Comparison of ENCODE assay signal across 1 fruit fly cellular context in the genomic region with DNA sequence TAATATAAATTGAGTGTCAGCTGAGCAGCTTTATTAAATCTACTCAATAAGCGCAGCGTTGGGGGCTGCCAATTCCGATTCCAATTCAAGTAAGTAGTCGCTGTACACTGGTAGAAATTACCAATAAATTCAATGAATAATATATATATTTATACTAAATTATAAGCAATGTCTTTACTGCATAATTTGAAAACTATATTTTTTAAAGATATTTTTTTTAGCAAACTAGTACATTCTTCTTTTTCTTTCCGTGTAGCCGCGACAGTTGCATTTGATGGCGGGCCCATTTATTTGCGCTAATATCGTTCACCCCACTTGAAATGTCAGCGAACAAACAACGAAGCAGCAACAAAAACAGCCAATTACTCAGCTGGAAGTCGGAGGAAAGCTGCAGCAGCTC.
TF ChIP-seq lines count a peak whose summit lies in the region.

No protein-coding gene starts in this region.

TF ChIP-seq in whole organism, embryonic, 481 proteins besides CTCF, POLR2A, EP300 and RAD21 (continued from another document):
- peak; percentile 27 for TF ChIP-seq CG3281 (GFP tag; optimal IDR thresholded peaks at IDR 0.05; lab: Kevin White, UChicago)
- no peak for TF ChIP-seq CG1603 (tag; optimal IDR thresholded peaks at IDR 0.05; lab: Kevin White, UChicago)
- TF ChIP-seq Hr78 (GFP tag; optimal IDR thresholded peaks at IDR 0.05; lab: Kevin White, UChicago): no peak
- TF ChIP-seq klu (GFP tag; IDR thresholded peaks at IDR 0.05; lab: Robert Waterston, UW): no peak
- TF ChIP-seq CG2129 (GFP tag; IDR thresholded peaks at IDR 0.05; lab: Robert Waterston, UW; ENCODE audit: partially characterized antibody): no peak
- no peak for TF ChIP-seq ac (GFP tag; optimal IDR thresholded peaks at IDR 0.05; lab: Kevin White, UChicago)
- peak; percentile 21 for TF ChIP-seq CG12219 (GFP tag; optimal IDR thresholded peaks at IDR 0.05; lab: Kevin White, UChicago)
- TF ChIP-seq mld (GFP tag; IDR thresholded peaks at IDR 0.05; lab: Robert Waterston, UW; ENCODE audit: partially characterized antibody): no peak
- no peak for TF ChIP-seq prd (optimal IDR thresholded peaks at IDR 0.05; lab: Kevin White, UChicago)
- TF ChIP-seq prd (GFP tag; IDR thresholded peaks at IDR 0.05; lab: Robert Waterston, UW): peak; percentile 72
- no peak for TF ChIP-seq CG13287 (GFP tag; IDR thresholded peaks at IDR 0.05; lab: Robert Waterston, UW; ENCODE audit: partially characterized antibody)
- TF ChIP-seq CG10147 (GFP tag; optimal IDR thresholded peaks at IDR 0.05; lab: Kevin White, UChicago): no peak
- TF ChIP-seq E2f2 (GFP tag; IDR thresholded peaks at IDR 0.05; lab: Robert Waterston, UW): peak; percentile 28; the same call in 1 of the 2 replicates
- TF ChIP-seq dimm (GFP tag; IDR thresholded peaks at IDR 0.05; lab: Robert Waterston, UW): peak; percentile 36; the same call in 1 of the 2 replicates
- TF ChIP-seq B-H1 (GFP tag; IDR thresholded peaks at IDR 0.05; lab: Robert Waterston, UW): peak; percentile 52
- TF ChIP-seq CG6254 (GFP tag; optimal IDR thresholded peaks at IDR 0.05; lab: Kevin White, UChicago): peak; percentile 67
- no peak for TF ChIP-seq Usf (GFP tag; optimal IDR thresholded peaks at IDR 0.05; lab: Kevin White, UChicago)
- no peak for TF ChIP-seq Lpt (GFP tag; optimal IDR thresholded peaks at IDR 0.05; lab: Kevin White, UChicago)
- TF ChIP-seq az2 (GFP tag; optimal IDR thresholded peaks at IDR 0.05; lab: Kevin White, UChicago): peak; percentile 46
- TF ChIP-seq CG10543 (GFP tag; optimal IDR thresholded peaks at IDR 0.05; lab: Kevin White, UChicago): no peak
- no peak for TF ChIP-seq CG16813 (GFP tag; IDR thresholded peaks at IDR 0.05; lab: Robert Waterston, UW; ENCODE audit: partially characterized antibody)
- no peak for TF ChIP-seq chn (GFP tag; optimal IDR thresholded peaks at IDR 0.05; lab: Kevin White, UChicago)
- TF ChIP-seq sna (GFP tag; IDR thresholded peaks at IDR 0.05; lab: Robert Waterston, UW; ENCODE audit: partially characterized antibody): no peak
- TF ChIP-seq Scr (GFP tag; IDR thresholded peaks at IDR 0.05; lab: Robert Waterston, UW; ENCODE audit: partially characterized antibody): no peak
- no peak for TF ChIP-seq p53 (GFP tag; optimal IDR thresholded peaks at IDR 0.05; lab: Kevin White, UChicago)
- TF ChIP-seq bab2 (GFP tag; optimal IDR thresholded peaks at IDR 0.05; lab: Kevin White, UChicago): no peak
- no peak for TF ChIP-seq CG30020 (tag; optimal IDR thresholded peaks at IDR 0.05; lab: Kevin White, UChicago)
- TF ChIP-seq CG4707 (GFP tag; optimal IDR thresholded peaks at IDR 0.05; lab: Kevin White, UChicago): peak; percentile 16
- TF ChIP-seq Dek (tag; optimal IDR thresholded peaks at IDR 0.05; lab: Kevin White, UChicago): peak; percentile 42
- no peak for TF ChIP-seq CG9609 (GFP tag; optimal IDR thresholded peaks at IDR 0.05; lab: Kevin White, UChicago)
- no peak for TF ChIP-seq CG13296 (GFP tag; optimal IDR thresholded peaks at IDR 0.05; lab: Kevin White, UChicago)
- peak; percentile 19 for TF ChIP-seq CG9437 (GFP tag; optimal IDR thresholded peaks at IDR 0.05; lab: Kevin White, UChicago)
- TF ChIP-seq CG8388 (GFP tag; optimal IDR thresholded peaks at IDR 0.05; lab: Kevin White, UChicago): peak; percentile 65
- TF ChIP-seq CG14860 (GFP tag; IDR thresholded peaks at IDR 0.05; lab: Robert Waterston, UW; ENCODE audit: partially characterized antibody): no peak
- TF ChIP-seq ap (GFP tag; IDR thresholded peaks at IDR 0.05; lab: Robert Waterston, UW): peak; percentile 41; the same call in 1 of the 2 replicates
- TF ChIP-seq Lhr (GFP tag; optimal IDR thresholded peaks at IDR 0.05; lab: Kevin White, UChicago): peak; percentile 3
- TF ChIP-seq CkIIα-i1 (GFP tag; IDR thresholded peaks at IDR 0.05; lab: Robert Waterston, UW): no peak
- TF ChIP-seq Hey (tag; optimal IDR thresholded peaks at IDR 0.05; lab: Kevin White, UChicago): no peak
- no peak for TF ChIP-seq nerfin-2 (GFP tag; IDR thresholded peaks at IDR 0.05; lab: Robert Waterston, UW; ENCODE audit: partially characterized antibody)
- TF ChIP-seq Ets65A (GFP tag; lab: Kevin White, UChicago): no peak
- peak; percentile 52; the same call in 1 of the 2 replicates for TF ChIP-seq Lim3 (GFP tag; IDR thresholded peaks at IDR 0.05; lab: Robert Waterston, UW)
- TF ChIP-seq Oaz (GFP tag; IDR thresholded peaks at IDR 0.05; lab: Robert Waterston, UW): no peak
- no peak for TF ChIP-seq da (GFP tag; optimal IDR thresholded peaks at IDR 0.05; lab: Kevin White, UChicago)
- TF ChIP-seq trem (tag; optimal IDR thresholded peaks at IDR 0.05; lab: Kevin White, UChicago): peak; percentile 50
- TF ChIP-seq fd64A (GFP tag; optimal IDR thresholded peaks at IDR 0.05; lab: Kevin White, UChicago): no peak
- TF ChIP-seq ato (GFP tag; IDR thresholded peaks at IDR 0.05; lab: Robert Waterston, UW; ENCODE audit: partially characterized antibody): no peak
- TF ChIP-seq hth (optimal IDR thresholded peaks at IDR 0.05; lab: Kevin White, UChicago): no peak
- no peak for TF ChIP-seq H2.0 (GFP tag; IDR thresholded peaks at IDR 0.05; lab: Robert Waterston, UW)
- peak; percentile 40 for TF ChIP-seq CG3407 (GFP tag; optimal IDR thresholded peaks at IDR 0.05; lab: Kevin White, UChicago)
- TF ChIP-seq tin (GFP tag; optimal IDR thresholded peaks at IDR 0.05; lab: Kevin White, UChicago): peak; percentile 66
- no peak for TF ChIP-seq NC2α (GFP tag; optimal IDR thresholded peaks at IDR 0.05; lab: Kevin White, UChicago)
- TF ChIP-seq stwl (tag; optimal IDR thresholded peaks at IDR 0.05; lab: Kevin White, UChicago): peak; percentile 6
- peak; percentile 5 for TF ChIP-seq CG5245 (GFP tag; optimal IDR thresholded peaks at IDR 0.05; lab: Kevin White, UChicago)
- peak; percentile 72 for TF ChIP-seq phol (tag; optimal IDR thresholded peaks at IDR 0.05; lab: Kevin White, UChicago)
- no peak for TF ChIP-seq Gsc (GFP tag; IDR thresholded peaks at IDR 0.05; lab: Robert Waterston, UW)
- peak; percentile 42 for TF ChIP-seq CG16815 (GFP tag; optimal IDR thresholded peaks at IDR 0.05; lab: Kevin White, UChicago)
- peak; percentile 2 for TF ChIP-seq CG12942 (GFP tag; optimal IDR thresholded peaks at IDR 0.05; lab: Kevin White, UChicago)
- no peak for TF ChIP-seq CG18476 (GFP tag; optimal IDR thresholded peaks at IDR 0.05; lab: Kevin White, UChicago)
- TF ChIP-seq CG3995 (GFP tag; optimal IDR thresholded peaks at IDR 0.05; lab: Kevin White, UChicago): no peak
- TF ChIP-seq CG14667 (GFP tag; IDR thresholded peaks at IDR 0.05; lab: Robert Waterston, UW): peak; percentile 52
- TF ChIP-seq NK7.1 (GFP tag; optimal IDR thresholded peaks at IDR 0.05; lab: Kevin White, UChicago): no peak
- peak; percentile 65 for TF ChIP-seq E2f1 (GFP tag; IDR thresholded peaks at IDR 0.05; lab: Robert Waterston, UW)
- no peak for TF ChIP-seq NC2β (GFP tag; optimal IDR thresholded peaks at IDR 0.05; lab: Kevin White, UChicago)
- TF ChIP-seq Sry-δ (GFP tag; optimal IDR thresholded peaks at IDR 0.05; lab: Kevin White, UChicago): no peak
- peak; percentile 5 for TF ChIP-seq grau (tag; optimal IDR thresholded peaks at IDR 0.05; lab: Kevin White, UChicago)
- peak; percentile 38 for TF ChIP-seq CG30403 (GFP tag; optimal IDR thresholded peaks at IDR 0.05; lab: Kevin White, UChicago)
- no peak for TF ChIP-seq crc (GFP tag; optimal IDR thresholded peaks at IDR 0.05; lab: Kevin White, UChicago)
- no peak for TF ChIP-seq CG4617 (GFP tag; optimal IDR thresholded peaks at IDR 0.05; lab: Kevin White, UChicago; ENCODE audit: borderline replicate concordance)
- TF ChIP-seq Six4 (GFP tag; optimal IDR thresholded peaks at IDR 0.05; lab: Kevin White, UChicago): peak; percentile 60
- TF ChIP-seq slp2 (GFP tag; optimal IDR thresholded peaks at IDR 0.05; lab: Kevin White, UChicago): no peak
- TF ChIP-seq scrt (GFP tag; optimal IDR thresholded peaks at IDR 0.05; lab: Kevin White, UChicago): no peak
- no peak for TF ChIP-seq CG13624 (GFP tag; optimal IDR thresholded peaks at IDR 0.05; lab: Kevin White, UChicago)
- no peak for TF ChIP-seq Bgb (GFP tag; IDR thresholded peaks at IDR 0.05; lab: Robert Waterston, UW; ENCODE audit: partially characterized antibody)
- peak; percentile 68 for TF ChIP-seq HLH3B (GFP tag; IDR thresholded peaks at IDR 0.05; lab: Robert Waterston, UW)
- TF ChIP-seq cato (GFP tag; optimal IDR thresholded peaks at IDR 0.05; lab: Kevin White, UChicago; ENCODE audit: borderline replicate concordance): no peak
- TF ChIP-seq CG12155 (GFP tag; optimal IDR thresholded peaks at IDR 0.05; lab: Kevin White, UChicago): peak; percentile 39
- peak; percentile 62 for TF ChIP-seq tgo (GFP tag; IDR thresholded peaks at IDR 0.05; lab: Robert Waterston, UW)
- TF ChIP-seq emc (GFP tag; optimal IDR thresholded peaks at IDR 0.05; lab: Kevin White, UChicago): no peak
- TF ChIP-seq CG3838 (GFP tag; optimal IDR thresholded peaks at IDR 0.05; lab: Kevin White, UChicago): no peak
- no peak for TF ChIP-seq pita (GFP tag; optimal IDR thresholded peaks at IDR 0.05; lab: Kevin White, UChicago)
- 0 out of 2 replicates have a peak, but pooled peaks have one; percentile 12 for TF ChIP-seq onecut (GFP tag; IDR thresholded peaks at IDR 0.05; lab: Robert Waterston, UW)
- no peak for TF ChIP-seq Dbx (GFP tag; IDR thresholded peaks at IDR 0.05; lab: Robert Waterston, UW)
- TF ChIP-seq org-1 (GFP tag; optimal IDR thresholded peaks at IDR 0.05; lab: Kevin White, UChicago): peak; percentile 9
- TF ChIP-seq CG2678 (tag; optimal IDR thresholded peaks at IDR 0.05; lab: Kevin White, UChicago): peak; percentile 66
- TF ChIP-seq CG15696 (tag; optimal IDR thresholded peaks at IDR 0.05; lab: Kevin White, UChicago): no peak
- no peak for TF ChIP-seq CG3065 (GFP tag; optimal IDR thresholded peaks at IDR 0.05; lab: Kevin White, UChicago)
- TF ChIP-seq Camta (GFP tag; optimal IDR thresholded peaks at IDR 0.05; lab: Kevin White, UChicago): no peak
- TF ChIP-seq gt (GFP tag; IDR thresholded peaks at IDR 0.05; lab: Robert Waterston, UW): no peak
- TF ChIP-seq br (optimal IDR thresholded peaks at IDR 0.05; lab: Kevin White, UChicago): no peak
- TF ChIP-seq Poxn (GFP tag; IDR thresholded peaks at IDR 0.05; lab: Robert Waterston, UW): 0 out of 2 replicates have a peak, but pooled peaks have one; percentile 6
- TF ChIP-seq CG10267 (tag; optimal IDR thresholded peaks at IDR 0.05; lab: Kevin White, UChicago): peak; percentile 57
- TF ChIP-seq Mes4 (GFP tag; optimal IDR thresholded peaks at IDR 0.05; lab: Kevin White, UChicago): no peak
- peak; percentile 64; the same call in 1 of the 2 replicates for TF ChIP-seq CG32767 (GFP tag; IDR thresholded peaks at IDR 0.05; lab: Robert Waterston, UW)
- TF ChIP-seq Dref (GFP tag; IDR thresholded peaks at IDR 0.05; lab: Robert Waterston, UW): no peak
- peak in 1 of 2 experiments; percentile 18 for TF ChIP-seq dpn (GFP tag; optimal IDR thresholded peaks at IDR 0.05; lab: Kevin White, UChicago)
- peak; percentile 32 for TF ChIP-seq gcm (GFP tag; optimal IDR thresholded peaks at IDR 0.05; lab: Kevin White, UChicago)
- TF ChIP-seq HLH4C (GFP tag; IDR thresholded peaks at IDR 0.05; lab: Robert Waterston, UW; ENCODE audit: partially characterized antibody): no peak
- TF ChIP-seq CG17612 (GFP tag; IDR thresholded peaks at IDR 0.05; lab: Robert Waterston, UW): 0 out of 2 replicates have a peak, but pooled peaks have one; percentile 7
- peak in 1 of 3 experiments; percentile 51 for TF ChIP-seq lola (GFP tag; optimal IDR thresholded peaks at IDR 0.05; lab: Kevin White, UChicago)
- no peak for TF ChIP-seq bbx (GFP tag; IDR thresholded peaks at IDR 0.05; lab: Robert Waterston, UW; ENCODE audit: partially characterized antibody)
- no peak for TF ChIP-seq CrebB (tag; optimal IDR thresholded peaks at IDR 0.05; lab: Kevin White, UChicago)
- TF ChIP-seq eyg (GFP tag; optimal IDR thresholded peaks at IDR 0.05; lab: Kevin White, UChicago): no peak
- peak; percentile 57 for TF ChIP-seq Fer1 (GFP tag; optimal IDR thresholded peaks at IDR 0.05; lab: Kevin White, UChicago)
- peak; percentile 26 for TF ChIP-seq CG8924 (tag; optimal IDR thresholded peaks at IDR 0.05; lab: Kevin White, UChicago)
- peak; percentile 46 for TF ChIP-seq CG12104 (GFP tag; optimal IDR thresholded peaks at IDR 0.05; lab: Kevin White, UChicago)
- TF ChIP-seq CG31388 (GFP tag; optimal IDR thresholded peaks at IDR 0.05; lab: Kevin White, UChicago): no peak
- TF ChIP-seq zf30C (GFP tag; optimal IDR thresholded peaks at IDR 0.05; lab: Kevin White, UChicago): peak; percentile 36
- TF ChIP-seq ATbp (GFP tag; optimal IDR thresholded peaks at IDR 0.05; lab: Kevin White, UChicago): peak; percentile 59
- TF ChIP-seq Elba2 (GFP tag; optimal IDR thresholded peaks at IDR 0.05; lab: Kevin White, UChicago): no peak
- TF ChIP-seq Opbp (GFP tag; IDR thresholded peaks at IDR 0.05; lab: Robert Waterston, UW; ENCODE audit: partially characterized antibody): no peak
- TF ChIP-seq ssp (GFP tag; IDR thresholded peaks at IDR 0.05; lab: Robert Waterston, UW): peak; percentile 43; the same call in 1 of the 2 replicates
- peak; percentile 32 for TF ChIP-seq CG18619 (GFP tag; optimal IDR thresholded peaks at IDR 0.05; lab: Kevin White, UChicago)
- peak; percentile 74; the same call in 2 of the 3 replicates for TF ChIP-seq so (GFP tag; IDR thresholded peaks at IDR 0.05; lab: Robert Waterston, UW)
- TF ChIP-seq Bteb2 (GFP tag; optimal IDR thresholded peaks at IDR 0.05; lab: Kevin White, UChicago): no peak
- no peak for TF ChIP-seq CG9932 (GFP tag; IDR thresholded peaks at IDR 0.05; lab: Robert Waterston, UW)
- peak; percentile 36 for TF ChIP-seq CG5180 (GFP tag; optimal IDR thresholded peaks at IDR 0.05; lab: Kevin White, UChicago)
- peak; percentile 26 for TF ChIP-seq tap (tag; optimal IDR thresholded peaks at IDR 0.05; lab: Kevin White, UChicago)
- peak; percentile 63 for TF ChIP-seq PHDP (tag; optimal IDR thresholded peaks at IDR 0.05; lab: Kevin White, UChicago)
- peak; percentile 68 for TF ChIP-seq CG18262 (tag; optimal IDR thresholded peaks at IDR 0.05; lab: Kevin White, UChicago)
- TF ChIP-seq wor (GFP tag; IDR thresholded peaks at IDR 0.05; lab: Robert Waterston, UW): peak; percentile 44
